Fruit fly (Drosophila melanogaster) whole organism, embryonic: ENCODE measurements around the gene CG5846.

ENCODE experiments used
- Bteb2 ChIP-seq: fragments of 200-800 bp; sonication (Bioruptor generic); optimal IDR thresholded peaks from 2 replicates; lab custom pipeline; 2016; ENCODE audit warnings: missing biosample characterization, missing genetic modification characterization
- CG10209 ChIP-seq: fragments of 200-800 bp; sonication (Bioruptor generic); optimal IDR thresholded peaks from 3 replicates; lab custom pipeline; 2017; ENCODE audit warnings: missing biosample characterization, mild to moderate bottlenecking, missing genetic modification characterization, missing genetic modification reagents
- CG10959 ChIP-seq: fragments of 200-800 bp; sonication (Bioruptor generic); IDR thresholded peaks from 2 replicates; pipeline ENCODE4 v1.3.6; 2022; ENCODE audit warnings: missing biosample characterization, missing genetic modification characterization
- CG10979 ChIP-seq: fragments of 200-800 bp; sonication (Bioruptor generic); optimal IDR thresholded peaks from 2 replicates; lab custom pipeline; 2018; ENCODE audit warnings: missing biosample characterization, mild to moderate bottlenecking, missing genetic modification characterization, moderate library complexity
- CG11085 ChIP-seq: fragments of 200-800 bp; sonication (Bioruptor generic); IDR thresholded peaks from 2 replicates; pipeline ENCODE4 v1.3.6; 2022; ENCODE audit warnings: missing biosample characterization, missing genetic modification characterization
- CG11456 ChIP-seq: fragments of 200-800 bp; sonication (Bioruptor generic); IDR thresholded peaks from 3 replicates; pipeline ENCODE4 v1.3.6; 2022; ENCODE audit warnings: missing biosample characterization, missing genetic modification characterization
- CG12659 ChIP-seq: fragments of 200-800 bp; sonication (Bioruptor generic); optimal IDR thresholded peaks from 3 replicates; lab custom pipeline; 2017; ENCODE audit warnings: mild to moderate bottlenecking, missing biosample characterization, missing genetic modification reagents, missing genetic modification characterization
- CG14710 ChIP-seq: fragments of 200-800 bp; sonication (Bioruptor generic); optimal IDR thresholded peaks from 3 replicates; lab custom pipeline; 2019; ENCODE audit warnings: missing biosample characterization, mild to moderate bottlenecking, missing genetic modification characterization, moderate library complexity
- CG15696 ChIP-seq: fragments of 200-800 bp; sonication (Bioruptor generic); optimal IDR thresholded peaks from 2 replicates; lab custom pipeline; 2019; ENCODE audit warnings: missing biosample characterization, mild to moderate bottlenecking, missing genetic modification characterization, moderate library complexity
- CG1647 ChIP-seq: fragments of 200-800 bp; sonication (Bioruptor generic); optimal IDR thresholded peaks from 3 replicates; lab custom pipeline; 2016; ENCODE audit warnings: missing biosample characterization, missing genetic modification characterization
- CG17328 ChIP-seq: fragments of 200-800 bp; sonication (Bioruptor generic); IDR thresholded peaks from 2 replicates; pipeline ENCODE4 v1.3.6; 2022; ENCODE audit warnings: missing biosample characterization, missing genetic modification characterization
- CG17829 ChIP-seq: fragments of 200-800 bp; optimal IDR thresholded peaks from 2 replicates; lab custom pipeline; 2019; ENCODE audit warnings: missing biosample characterization, mild to moderate bottlenecking, missing genetic modification characterization, moderate library complexity
- CG2712 ChIP-seq: fragments of 200-800 bp; optimal IDR thresholded peaks from 3 replicates; lab custom pipeline; 2019; ENCODE audit warnings: missing biosample characterization, mild to moderate bottlenecking, missing genetic modification characterization, moderate library complexity
- CG31365 ChIP-seq: fragments of 200-800 bp; sonication (Bioruptor generic); optimal IDR thresholded peaks from 2 replicates; lab custom pipeline; 2018; ENCODE audit warnings: missing biosample characterization, mild to moderate bottlenecking, missing genetic modification characterization
- CG3163 ChIP-seq: fragments of 200-800 bp; sonication (Bioruptor generic); optimal IDR thresholded peaks from 3 replicates; lab custom pipeline; 2016; ENCODE audit warnings: missing biosample characterization, missing genetic modification characterization
- CG32532 ChIP-seq: fragments of 200-800 bp; sonication (Bioruptor generic); IDR thresholded peaks from 2 replicates; pipeline ENCODE4 v1.3.6; 2022; ENCODE audit warnings: missing biosample characterization, missing genetic modification characterization
- CG4328 ChIP-seq: fragments of 200-800 bp; sonication (Bioruptor generic); optimal IDR thresholded peaks from 3 replicates; lab custom pipeline; 2017; ENCODE audit warnings: missing biosample characterization, missing genetic modification reagents, missing genetic modification characterization
- CG4360 ChIP-seq: fragments of 200-800 bp; sonication (Bioruptor generic); IDR thresholded peaks from 2 replicates; pipeline ENCODE4 v1.3.6; 2022; ENCODE audit warnings: missing biosample characterization, missing genetic modification characterization
- CG4404 ChIP-seq: fragments of 200-800 bp; sonication (Bioruptor generic); IDR thresholded peaks from 2 replicates; pipeline ENCODE4 v1.3.6; 2022; ENCODE audit warnings: missing biosample characterization, missing genetic modification characterization
- CG6654 ChIP-seq: fragments of 200-800 bp; sonication (Bioruptor generic); optimal IDR thresholded peaks from 2 replicates; lab custom pipeline; 2017; ENCODE audit warnings: missing biosample characterization, mild to moderate bottlenecking, missing genetic modification characterization
- CG6791 ChIP-seq: fragments of 200-800 bp; sonication (Bioruptor generic); IDR thresholded peaks from 3 replicates; pipeline ENCODE4 v1.3.6; 2022; ENCODE audit warnings: missing biosample characterization, missing genetic modification characterization; ENCODE audit not compliant: partially characterized antibody
- CG7928 ChIP-seq: fragments of 200-800 bp; sonication (Bioruptor generic); optimal IDR thresholded peaks from 2 replicates; lab custom pipeline; 2017; ENCODE audit warnings: missing biosample characterization, mild to moderate bottlenecking, missing genetic modification characterization
- CG8281 ChIP-seq: fragments of 200-800 bp; sonication (Bioruptor generic); optimal IDR thresholded peaks from 2 replicates; lab custom pipeline; 2018; ENCODE audit warnings: missing biosample characterization, mild to moderate bottlenecking, missing genetic modification characterization, moderate library complexity
- CG9797 ChIP-seq: fragments of 200-800 bp; sonication (Bioruptor generic); optimal IDR thresholded peaks from 3 replicates; lab custom pipeline; 2018; ENCODE audit warnings: missing biosample characterization, mild to moderate bottlenecking, missing genetic modification characterization
- CHES-1-like ChIP-seq: fragments of 200-800 bp; sonication (Bioruptor generic); optimal IDR thresholded peaks from 2 replicates; lab custom pipeline; 2016; ENCODE audit warnings: missing biosample characterization, missing genetic modification characterization
- Ets65A ChIP-seq: fragments of 200-800 bp; sonication (Bioruptor generic); peaks from one replicate; lab custom pipeline; 2016; ENCODE audit warnings: missing biosample characterization, missing genetic modification characterization
- HLH3B ChIP-seq: fragments of 200-800 bp; sonication (Bioruptor generic); IDR thresholded peaks from 2 replicates; pipeline ENCODE4 v1.3.6; 2022; ENCODE audit warnings: missing biosample characterization, missing genetic modification characterization
- Lpt ChIP-seq: fragments of >200 bp; optimal IDR thresholded peaks from 2 replicates; lab custom pipeline; 2018; ENCODE audit warnings: missing biosample characterization, missing genetic modification characterization
- NfI ChIP-seq: fragments of 200-800 bp; sonication (Bioruptor generic); optimal IDR thresholded peaks from 3 replicates; lab custom pipeline; 2018; ENCODE audit warnings: missing biosample characterization, mild to moderate bottlenecking, missing genetic modification characterization, moderate library complexity
- Oli ChIP-seq: fragments of 200-800 bp; sonication (Bioruptor generic); optimal IDR thresholded peaks from 2 replicates; lab custom pipeline; 2018; ENCODE audit warnings: missing biosample characterization, mild to moderate bottlenecking, missing genetic modification characterization, moderate library complexity
- Ptx1 ChIP-seq: fragments of 200-800 bp; sonication (Bioruptor generic); IDR thresholded peaks from 2 replicates; pipeline ENCODE4 v1.3.6; 2022; ENCODE audit warnings: missing biosample characterization, missing genetic modification characterization
- Scr ChIP-seq: fragments of 200-800 bp; sonication (Bioruptor generic); IDR thresholded peaks from 2 replicates; pipeline ENCODE4 v1.3.6; 2022; ENCODE audit warnings: missing biosample characterization, missing genetic modification characterization; ENCODE audit not compliant: partially characterized antibody
- Taf1 ChIP-seq: fragments of 200-800 bp; sonication (Bioruptor generic); IDR thresholded peaks from 2 replicates; pipeline ENCODE4 v1.3.6; 2022; ENCODE audit warnings: missing biosample characterization, missing genetic modification characterization
- Xrp1 ChIP-seq: fragments of 200-800 bp; sonication (Bioruptor generic); IDR thresholded peaks from 2 replicates; pipeline ENCODE4 v1.3.6; 2022; ENCODE audit warnings: missing biosample characterization, missing genetic modification characterization
- ara ChIP-seq: fragments of 200-800 bp; sonication (Bioruptor generic); IDR thresholded peaks from 2 replicates; pipeline ENCODE4 v1.3.6; 2022; ENCODE audit warnings: missing biosample characterization, missing genetic modification characterization
- az2 ChIP-seq: fragments of 200-800 bp; sonication (Bioruptor generic); optimal IDR thresholded peaks from 3 replicates; lab custom pipeline; 2016; ENCODE audit warnings: missing biosample characterization, missing genetic modification characterization
- chif ChIP-seq, 2 experiments: fragments of 200-800 bp; sonication (Bioruptor generic); optimal IDR thresholded peaks; 3 replicates each; lab custom pipeline; 2016; ENCODE audit warnings: missing biosample characterization in 2 of 2, missing genetic modification characterization in 2 of 2
- ci ChIP-seq: fragments of 200-800 bp; sonication (Bioruptor generic); IDR thresholded peaks from 3 replicates; pipeline ENCODE4 v1.3.6; 2022; ENCODE audit warnings: missing biosample characterization, missing genetic modification characterization
- dmrt11E ChIP-seq: fragments of 200-800 bp; sonication (Bioruptor generic); optimal IDR thresholded peaks from 3 replicates; lab custom pipeline; 2018; ENCODE audit warnings: missing biosample characterization, mild to moderate bottlenecking, missing genetic modification characterization, moderate library complexity
- gt ChIP-seq: fragments of 200-800 bp; sonication (Bioruptor generic); IDR thresholded peaks from 2 replicates; pipeline ENCODE4 v1.3.6; 2022; ENCODE audit warnings: missing biosample characterization, missing genetic modification characterization
- hkb ChIP-seq, 2 experiments: fragments of 200-800 bp in 1 of 2; fragments of >200 bp in 1 of 2; sonication (Bioruptor generic) in 1 of 2; IDR thresholded peaks in 1 of 2; optimal IDR thresholded peaks in 1 of 2; 2 replicates each; pipeline versions ENCODE4 v1.3.6 to Lab custom; 2017 to 2022; ENCODE audit warnings: missing biosample characterization in 1 of 2, missing genetic modification characterization in 1 of 2
- oc ChIP-seq: fragments of 200-800 bp; sonication (Bioruptor generic); optimal IDR thresholded peaks from 2 replicates; lab custom pipeline; 2018; ENCODE audit warnings: missing biosample characterization, mild to moderate bottlenecking, missing genetic modification characterization, moderate library complexity
- sens ChIP-seq: fragments of 200-800 bp; sonication (Bioruptor generic); peaks from one replicate; lab custom pipeline; 2016; ENCODE audit warnings: missing biosample characterization, missing genetic modification characterization
- sens-2 ChIP-seq: fragments of 200-800 bp; sonication (Bioruptor generic); IDR thresholded peaks from 2 replicates; pipeline ENCODE4 v1.3.6; 2022; ENCODE audit warnings: missing biosample characterization, missing genetic modification characterization
- sna ChIP-seq: fragments of 200-800 bp; sonication (Bioruptor generic); IDR thresholded peaks from 2 replicates; pipeline ENCODE4 v1.3.6; 2022; ENCODE audit warnings: missing biosample characterization, missing genetic modification characterization; ENCODE audit not compliant: partially characterized antibody
- stwl ChIP-seq: fragments of 200-800 bp; sonication (Bioruptor generic); optimal IDR thresholded peaks from 3 replicates; lab custom pipeline; 2018; ENCODE audit warnings: missing biosample characterization, mild to moderate bottlenecking, missing genetic modification characterization, moderate library complexity
- zen ChIP-seq: fragments of 200-800 bp; sonication (Bioruptor generic); optimal IDR thresholded peaks from 3 replicates; lab custom pipeline; 2018; ENCODE audit warnings: missing biosample characterization, mild to moderate bottlenecking, missing genetic modification characterization, moderate library complexity

Gene CG5846

DNA sequence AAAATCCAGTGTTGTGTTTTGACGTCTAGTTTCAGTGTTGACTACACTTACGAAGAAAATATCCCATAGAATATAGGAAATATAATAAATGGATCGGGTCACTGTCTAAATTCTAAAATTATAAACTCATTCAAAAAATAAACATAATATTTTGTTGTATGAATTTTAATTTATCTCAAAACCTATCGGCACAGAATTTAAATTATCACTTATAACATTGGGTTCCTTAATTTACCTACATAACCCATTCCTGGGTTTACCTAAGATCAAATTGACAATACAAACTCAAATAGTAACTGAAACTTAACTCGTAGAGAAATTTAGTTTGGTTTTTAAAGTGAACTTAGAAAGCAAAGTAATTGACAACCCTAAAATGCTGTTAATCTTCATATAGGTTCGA, 39.5 kb upstream of the CG5846 start (continued):
- TF ChIP-seq Oli (peak; percentile 24), CG8281 (no peak), CG32532 (GFP tag; lab: Robert Waterston, UW) (no peak), CG10979 (tag; lab: Kevin White, UChicago) (peak; percentile 46), CG7928 (GFP tag; lab: Kevin White, UChicago) (no peak), NfI (GFP tag; lab: Kevin White, UChicago) (no peak), CG10209 (GFP tag; lab: Kevin White, UChicago) (peak; percentile 6), CG11085 (GFP tag; lab: Robert Waterston, UW) (no peak), CG31365 (no peak), CG9797 (no peak)

DNA sequence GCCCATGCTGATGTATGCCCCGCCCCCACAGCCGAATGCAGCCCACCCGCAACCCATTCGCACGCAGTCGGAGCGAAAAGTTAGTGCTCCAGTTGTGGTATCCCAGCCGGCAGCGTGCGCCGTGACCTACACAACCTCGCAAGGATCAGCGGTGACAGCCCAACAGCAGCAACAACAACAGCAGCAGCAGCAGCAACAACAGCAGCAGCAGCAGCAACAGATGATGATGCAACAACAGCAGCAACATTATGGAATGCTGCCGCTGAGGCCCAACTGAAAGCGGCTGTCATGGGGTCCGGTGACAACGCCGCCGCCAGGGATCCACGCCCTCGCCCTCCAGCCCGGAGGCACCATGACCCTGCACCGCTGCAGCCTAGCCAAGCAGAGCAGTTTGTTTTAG, 37.3 kb upstream of the CG5846 start:
- TF ChIP-seq ci (no peak), oc (tag; lab: Kevin White, UChicago) (no peak), CG4360 (GFP tag; lab: Robert Waterston, UW) (peak; percentile 56; the same call in 1 of the 2 replicates), CG4328 (GFP tag; lab: Kevin White, UChicago) (no peak), sna (GFP tag; lab: Robert Waterston, UW) (0 out of 2 replicates have a peak, but pooled peaks have one; percentile 13), Ptx1 (GFP tag; lab: Robert Waterston, UW) (no peak), Ets65A (peak; percentile 46), CHES-1-like (GFP tag; lab: Kevin White, UChicago) (no peak), CG11456 (GFP tag; lab: Robert Waterston, UW) (0 out of 3 replicates have a peak, but pooled peaks have one; percentile 5)

DNA sequence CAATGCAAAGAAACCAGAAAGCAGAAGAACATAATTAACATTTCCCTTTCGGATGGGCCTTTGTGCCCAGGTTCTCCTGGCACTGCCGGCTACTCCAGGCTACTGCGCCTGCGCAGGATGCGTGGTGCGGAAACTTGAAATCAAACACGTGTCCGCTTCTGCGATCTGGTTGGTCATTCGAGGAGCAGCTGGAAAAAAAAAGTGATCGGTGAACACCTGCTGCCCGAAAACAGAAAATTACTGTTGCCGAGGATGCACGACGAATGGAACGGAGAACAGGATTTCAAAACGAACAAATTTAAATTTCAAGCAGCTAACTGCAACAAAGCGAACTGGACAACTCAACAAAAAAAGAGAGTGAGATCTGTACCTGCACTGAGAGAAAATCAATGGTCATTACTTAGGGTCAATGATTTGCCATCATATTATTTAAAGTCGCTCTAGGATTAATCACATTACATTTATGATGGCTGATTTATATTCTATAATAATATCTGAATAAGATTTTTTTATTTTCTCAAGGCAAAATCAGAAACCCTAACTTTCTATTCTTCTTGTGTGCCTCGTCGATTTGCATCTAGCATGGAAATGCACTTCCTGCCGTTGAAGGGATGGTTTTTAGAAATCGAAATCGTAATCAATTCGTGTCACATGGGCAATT, 32.9 kb upstream of the CG5846 start:
- TF ChIP-seq az2 (peak; percentile 2), HLH3B (no peak), Xrp1 (GFP tag; lab: Robert Waterston, UW) (peak; percentile 73), Bteb2 (GFP tag; lab: Kevin White, UChicago) (no peak), CG3163 (GFP tag; lab: Kevin White, UChicago) (no peak), gt (no peak), sens-2 (peak; percentile 16; the same call in 1 of the 2 replicates), zen (tag; lab: Kevin White, UChicago) (peak; percentile 35), CG17328 (peak; percentile 49), CG10959 (GFP tag; lab: Robert Waterston, UW) (peak; percentile 77), CG2712 (tag; lab: Kevin White, UChicago) (peak; percentile 66), sens (GFP tag; lab: Kevin White, UChicago) (peak; percentile 82), stwl (tag; lab: Kevin White, UChicago) (peak; percentile 13), CG17829 (peak; percentile 65), ara (GFP tag; lab: Robert Waterston, UW) (peak; percentile 55; the same call in 1 of the 2 replicates), CG1647 (GFP tag; lab: Kevin White, UChicago) (no peak), dmrt11E (peak; percentile 80), CG15696 (tag; lab: Kevin White, UChicago) (peak; percentile 74), CG6654 (GFP tag; lab: Kevin White, UChicago) (no peak), Lpt (GFP tag; lab: Kevin White, UChicago) (no peak), Taf1 (no peak), CG4404 (GFP tag; lab: Robert Waterston, UW) (peak; percentile 78), hkb (optimal IDR thresholded peaks at IDR 0.05; lab: Kevin White, UChicago) (no peak), hkb (GFP tag; IDR thresholded peaks at IDR 0.05; lab: Robert Waterston, UW) (0 out of 2 replicates have a peak, but pooled peaks have one; percentile 22), CG14710 (tag; lab: Kevin White, UChicago) (peak; percentile 44), Scr (GFP tag; lab: Robert Waterston, UW) (no peak), chif (GFP tag; optimal IDR thresholded peaks at IDR 0.05; lab: Kevin White, UChicago) (peak in 1 of 2 experiments; percentile 15), CG10979 (tag; lab: Kevin White, UChicago) (peak; percentile 59), CG6791 (GFP tag; lab: Robert Waterston, UW) (0 out of 3 replicates have a peak, but pooled peaks have one; percentile 12), CG12659 (GFP tag; lab: Kevin White, UChicago) (no peak)
